Fruit fly (Drosophila melanogaster) whole organism, embryonic: ENCODE data around the gene Oatp74D.

Source experiments
- CG32767 ChIP-seq: fragments of 200-800 bp; sonication (Bioruptor generic); IDR thresholded peaks from 2 replicates; pipeline ENCODE4 v1.3.6; 2022; ENCODE audit warnings: missing biosample characterization, missing genetic modification characterization
- Sox102F ChIP-seq: fragments of 200-800 bp; sonication (Bioruptor generic); optimal IDR thresholded peaks from 2 replicates; lab custom pipeline; 2018; ENCODE audit warnings: missing biosample characterization, mild to moderate bottlenecking, missing genetic modification characterization, moderate library complexity

DNA sequence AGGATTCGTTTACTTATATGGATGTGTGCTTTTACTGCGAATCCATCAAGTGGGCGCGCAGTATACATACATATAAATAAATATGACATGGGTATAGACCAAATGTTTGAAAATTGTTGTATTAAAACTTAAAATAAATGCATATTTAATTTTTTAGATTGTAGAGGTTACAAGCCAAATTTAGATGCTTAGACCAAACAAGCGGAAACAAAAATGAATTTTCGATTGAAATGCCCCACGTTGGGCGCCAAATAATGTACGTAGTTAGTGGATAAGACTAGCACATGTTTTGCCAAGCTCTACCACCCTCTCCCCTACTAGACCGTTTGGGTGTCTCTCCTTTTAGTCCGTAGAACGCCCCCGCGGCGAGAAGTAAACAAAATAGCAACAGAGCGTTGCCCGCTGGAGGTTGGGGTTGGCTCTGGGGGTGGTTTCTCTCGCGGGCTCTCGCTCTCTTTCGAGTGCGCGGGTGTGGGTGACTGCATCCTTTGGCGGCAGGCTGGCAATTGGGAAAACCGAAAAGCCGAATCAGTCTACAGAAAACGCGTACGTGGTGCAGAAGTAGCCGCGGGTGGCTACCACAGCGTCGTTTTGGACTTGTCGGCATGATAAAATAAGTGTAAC is 47.9 kb upstream of the Oatp74D start, which contains the start of gene CG18265:
- TF ChIP-seq Sox102F (GFP tag; lab: Kevin White, UChicago) (no peak), CG32767 (GFP tag; lab: Robert Waterston, UW) (no peak)
